Fruit fly (Drosophila melanogaster): ENCODE data around the gene Doc3.

The Doc3 gene

dm6 chr3L:9041042-9041477 lies 36.1 kb downstream of the Doc3 start, which contains the start of gene Doc1 (continued):
- TF ChIP-seq dysf (GFP tag; IDR thresholded peaks at IDR 0.05), result no peak
- no peak for TF ChIP-seq Sry-β (GFP tag; optimal IDR thresholded peaks at IDR 0.05)
- no peak for TF ChIP-seq CG1792 (GFP tag; optimal IDR thresholded peaks at IDR 0.05)
- no peak for TF ChIP-seq nerfin-1 (tag; optimal IDR thresholded peaks at IDR 0.05)
- no peak for TF ChIP-seq CG11456 (GFP tag; IDR thresholded peaks at IDR 0.05)
- no peak for TF ChIP-seq CG10654 (GFP tag; optimal IDR thresholded peaks at IDR 0.05)
- TF ChIP-seq Dp (GFP tag; optimal IDR thresholded peaks at IDR 0.05), result no peak
- no peak for TF ChIP-seq btn (GFP tag; optimal IDR thresholded peaks at IDR 0.05)
- no peak for TF ChIP-seq Bgb (GFP tag; IDR thresholded peaks at IDR 0.05; ENCODE audit: partially characterized antibody)
- TF ChIP-seq Nf-YC (tag; optimal IDR thresholded peaks at IDR 0.05), result peak; percentile 99
- no peak for TF ChIP-seq shn (GFP tag; optimal IDR thresholded peaks at IDR 0.05)
- no peak for TF ChIP-seq scrt (GFP tag; optimal IDR thresholded peaks at IDR 0.05)
- TF ChIP-seq az2 (GFP tag; optimal IDR thresholded peaks at IDR 0.05), result no peak
- peak; percentile 61 for TF ChIP-seq gcm (GFP tag; optimal IDR thresholded peaks at IDR 0.05)
- peak; percentile 25 for TF ChIP-seq vfl (GFP tag; optimal IDR thresholded peaks at IDR 0.05)
- TF ChIP-seq abd-A (tag; optimal IDR thresholded peaks at IDR 0.05), result no peak
- TF ChIP-seq CG3065 (GFP tag; optimal IDR thresholded peaks at IDR 0.05), result no peak
- no peak for TF ChIP-seq CG30020 (tag; optimal IDR thresholded peaks at IDR 0.05)
- peak; percentile 96 for TF ChIP-seq CG10321 (GFP tag; IDR thresholded peaks at IDR 0.05)
- no peak for TF ChIP-seq exex (tag; optimal IDR thresholded peaks at IDR 0.05)
- no peak for TF ChIP-seq CG17361 (GFP tag; IDR thresholded peaks at IDR 0.05)
- TF ChIP-seq HmgD (GFP tag; optimal IDR thresholded peaks at IDR 0.05), result no peak
- no peak for TF ChIP-seq CG14441 (GFP tag; IDR thresholded peaks at IDR 0.05)
- TF ChIP-seq Xrp1 (GFP tag; IDR thresholded peaks at IDR 0.05), result no peak
- TF ChIP-seq CG3847 (GFP tag; IDR thresholded peaks at IDR 0.05), result no peak
- peak; percentile 100 for TF ChIP-seq sr (GFP tag; IDR thresholded peaks at IDR 0.05)
- no peak for TF ChIP-seq Blimp-1 (GFP tag; optimal IDR thresholded peaks at IDR 0.05)
- TF ChIP-seq CG7839 (tag; optimal IDR thresholded peaks at IDR 0.05), result no peak
- TF ChIP-seq tgo (GFP tag; IDR thresholded peaks at IDR 0.05), result no peak
- no peak for TF ChIP-seq dmrt11E (tag; optimal IDR thresholded peaks at IDR 0.05)
- no peak for TF ChIP-seq Hmr (GFP tag; optimal IDR thresholded peaks at IDR 0.05)
- no peak for TF ChIP-seq slp2 (GFP tag; optimal IDR thresholded peaks at IDR 0.05)
- TF ChIP-seq gcm2 (GFP tag; optimal IDR thresholded peaks at IDR 0.05), result no peak
- TF ChIP-seq psq (GFP tag; optimal IDR thresholded peaks at IDR 0.05), result no peak
- peak; percentile 73 for TF ChIP-seq Jarid2 (GFP tag; optimal IDR thresholded peaks at IDR 0.05)
- TF ChIP-seq oc (tag; optimal IDR thresholded peaks at IDR 0.05), result no peak
- no peak for TF ChIP-seq cato (GFP tag; optimal IDR thresholded peaks at IDR 0.05; ENCODE audit: borderline replicate concordance)
- no peak for TF ChIP-seq org-1 (GFP tag; optimal IDR thresholded peaks at IDR 0.05)
- no peak for TF ChIP-seq cad (GFP tag; optimal IDR thresholded peaks at IDR 0.05)
- no peak for TF ChIP-seq Rfx (GFP tag; IDR thresholded peaks at IDR 0.05)
- TF ChIP-seq CG8388 (GFP tag; optimal IDR thresholded peaks at IDR 0.05), result no peak
- TF ChIP-seq prd (optimal IDR thresholded peaks at IDR 0.05), result no peak
- TF ChIP-seq prd (GFP tag; IDR thresholded peaks at IDR 0.05), result peak; percentile 25; the same call in 1 of the 3 replicates
- TF ChIP-seq chinmo (GFP tag; IDR thresholded peaks at IDR 0.05; ENCODE audit: partially characterized antibody), result no peak
- TF ChIP-seq bsh (GFP tag; optimal IDR thresholded peaks at IDR 0.05), result no peak
- no peak for TF ChIP-seq E2f1 (GFP tag; IDR thresholded peaks at IDR 0.05)
- no peak for TF ChIP-seq Meics (GFP tag; optimal IDR thresholded peaks at IDR 0.05)
- TF ChIP-seq phol (tag; optimal IDR thresholded peaks at IDR 0.05), result peak; percentile 66
- TF ChIP-seq fd3F (GFP tag; optimal IDR thresholded peaks at IDR 0.05), result no peak
- no peak for TF ChIP-seq ERR (GFP tag; optimal IDR thresholded peaks at IDR 0.05)
- no peak for TF ChIP-seq Mes4 (GFP tag; optimal IDR thresholded peaks at IDR 0.05)
- TF ChIP-seq jumu (GFP tag; optimal IDR thresholded peaks at IDR 0.05), result no peak

Measured in whole organism, embryonic.